Fruit fly (Drosophila melanogaster) whole organism, prepupa: Measurements from ENCODE around the gene CG6928.

Experiments used
- Blimp-1 ChIP-seq: fragments of 200-800 bp; sonication (Bioruptor generic); optimal IDR thresholded peaks from 3 replicates; lab custom pipeline; 2017; ENCODE audit warnings: missing biosample characterization, missing genetic modification characterization, mild to moderate bottlenecking, moderate library complexity, missing genetic modification reagents
- CG10631 ChIP-seq: fragments of 200-800 bp; sonication (Bioruptor generic); optimal IDR thresholded peaks from 2 replicates; lab custom pipeline; 2016; ENCODE audit warnings: missing biosample characterization, missing genetic modification characterization
- CG11294 ChIP-seq: fragments of 200-800 bp; sonication (Bioruptor generic); IDR thresholded peaks from 2 replicates; pipeline ENCODE4 v1.3.6; 2022; ENCODE audit warnings: missing biosample characterization, missing genetic modification characterization
- CG11762 ChIP-seq: fragments of 200-800 bp; sonication (Bioruptor generic); optimal IDR thresholded peaks from 3 replicates; lab custom pipeline; 2016; ENCODE audit warnings: missing biosample characterization, missing genetic modification characterization; ENCODE audit not compliant: insufficient read depth
- CG11902 ChIP-seq: fragments of 200-800 bp; sonication (Bioruptor generic); optimal IDR thresholded peaks from 3 replicates; lab custom pipeline; 2016; ENCODE audit warnings: missing biosample characterization, missing genetic modification characterization
- CG15336 ChIP-seq: fragments of 200-800 bp; sonication (Bioruptor generic); IDR thresholded peaks from 2 replicates; pipeline ENCODE4 v1.3.6; 2022; ENCODE audit warnings: missing biosample characterization, missing genetic modification characterization
- CG1621 ChIP-seq: fragments of 200-800 bp; sonication (Bioruptor generic); optimal IDR thresholded peaks from 3 replicates; lab custom pipeline; 2018; ENCODE audit warnings: missing biosample characterization, mild to moderate bottlenecking, missing genetic modification characterization
- CG3032 ChIP-seq: fragments of 200-800 bp; optimal IDR thresholded peaks from 2 replicates; lab custom pipeline; 2019; ENCODE audit warnings: missing biosample characterization, mild to moderate bottlenecking, missing genetic modification characterization, moderate library complexity
- CG31627 ChIP-seq: fragments of 200-800 bp; sonication (Bioruptor generic); optimal IDR thresholded peaks from 3 replicates; lab custom pipeline; 2016; ENCODE audit warnings: missing biosample characterization, missing genetic modification characterization
- CG32006 ChIP-seq: fragments of 200-800 bp; sonication (Bioruptor generic); optimal IDR thresholded peaks from 3 replicates; lab custom pipeline; 2017; ENCODE audit warnings: missing biosample characterization, mild to moderate bottlenecking, missing genetic modification characterization
- CG34406 ChIP-seq: fragments of 200-800 bp; sonication (Bioruptor generic); optimal IDR thresholded peaks from 3 replicates; lab custom pipeline; 2016; ENCODE audit warnings: missing biosample characterization, missing genetic modification characterization
- CG3919 ChIP-seq: fragments of 200-800 bp; sonication (Bioruptor generic); optimal IDR thresholded peaks from 3 replicates; lab custom pipeline; 2016; ENCODE audit warnings: missing biosample characterization, missing genetic modification characterization
- CG4318 ChIP-seq: fragments of 200-800 bp; sonication (Bioruptor generic); optimal IDR thresholded peaks from 3 replicates; lab custom pipeline; 2017; ENCODE audit warnings: missing biosample characterization, mild to moderate bottlenecking, missing genetic modification characterization
- CG6163 ChIP-seq: fragments of 200-800 bp; sonication (Bioruptor generic); IDR thresholded peaks from 3 replicates; pipeline ENCODE4 v1.3.6; 2022; ENCODE audit warnings: missing biosample characterization, missing genetic modification characterization
- CG6792 ChIP-seq: fragments of 200-800 bp; sonication (Bioruptor generic); optimal IDR thresholded peaks from 3 replicates; lab custom pipeline; 2016; ENCODE audit warnings: missing biosample characterization, missing genetic modification characterization
- CG6808 ChIP-seq: fragments of 200-800 bp; sonication (Bioruptor generic); optimal IDR thresholded peaks from 3 replicates; lab custom pipeline; 2017; ENCODE audit warnings: missing biosample characterization, missing genetic modification characterization, mild to moderate bottlenecking, moderate library complexity, missing genetic modification reagents
- CG6854 ChIP-seq: fragments of 200-800 bp; sonication (Bioruptor generic); optimal IDR thresholded peaks from 2 replicates; lab custom pipeline; 2017; ENCODE audit warnings: missing biosample characterization, mild to moderate bottlenecking, missing genetic modification characterization
- CG7368 ChIP-seq: fragments of 200-800 bp; sonication (Bioruptor generic); optimal IDR thresholded peaks from 3 replicates; lab custom pipeline; 2016; ENCODE audit warnings: missing biosample characterization, missing genetic modification characterization
- CG8119 ChIP-seq: fragments of 200-800 bp; sonication (Bioruptor generic); IDR thresholded peaks from 3 replicates; pipeline ENCODE4 v1.3.6; 2022; ENCODE audit warnings: missing biosample characterization, missing genetic modification characterization
- CG8632 ChIP-seq: fragments of 200-800 bp; sonication (Bioruptor generic); optimal IDR thresholded peaks from 3 replicates; lab custom pipeline; 2016; ENCODE audit warnings: missing biosample characterization, missing genetic modification characterization
- CG9139 ChIP-seq: fragments of 200-800 bp; sonication (Bioruptor generic); optimal IDR thresholded peaks from 3 replicates; lab custom pipeline; 2017; ENCODE audit warnings: missing biosample characterization, mild to moderate bottlenecking, missing genetic modification characterization
- Eip75B ChIP-seq: fragments of 200-800 bp; sonication (Bioruptor generic); optimal IDR thresholded peaks from 3 replicates; lab custom pipeline; 2016; ENCODE audit warnings: missing biosample characterization, missing genetic modification characterization
- Eip78C ChIP-seq: fragments of 200-800 bp; sonication (Bioruptor generic); peaks from one replicate; lab custom pipeline; 2016; ENCODE audit warnings: missing biosample characterization, missing genetic modification characterization
- Eip93F ChIP-seq: fragments of 200-800 bp; sonication (Bioruptor generic); optimal IDR thresholded peaks from 2 replicates; lab custom pipeline; 2016; ENCODE audit warnings: missing biosample characterization, mild to moderate bottlenecking, missing genetic modification characterization
- Ets96B ChIP-seq: fragments of 200-800 bp; optimal IDR thresholded peaks from 2 replicates; lab custom pipeline; 2019; ENCODE audit warnings: missing biosample characterization, mild to moderate bottlenecking, missing genetic modification characterization, moderate library complexity
- Hr38 ChIP-seq: sonication (Bioruptor generic); optimal IDR thresholded peaks from 2 replicates; lab custom pipeline; 2016; ENCODE audit warnings: missing biosample characterization, missing genetic modification characterization
- Hr4 ChIP-seq: fragments of 200-800 bp; sonication (Bioruptor generic); optimal IDR thresholded peaks from 3 replicates; lab custom pipeline; 2016; ENCODE audit warnings: missing biosample characterization, missing genetic modification characterization
- Lpt ChIP-seq: fragments of 200-800 bp; sonication (Bioruptor generic); optimal IDR thresholded peaks from 3 replicates; lab custom pipeline; 2016; ENCODE audit warnings: missing biosample characterization, missing genetic modification characterization
- Met ChIP-seq: fragments of 200-800 bp; sonication (Bioruptor generic); optimal IDR thresholded peaks from 3 replicates; lab custom pipeline; 2016; ENCODE audit warnings: missing biosample characterization, missing genetic modification characterization
- OdsH ChIP-seq: fragments of 200-800 bp; sonication (Bioruptor generic); optimal IDR thresholded peaks from 3 replicates; lab custom pipeline; 2016; ENCODE audit warnings: missing biosample characterization, missing genetic modification characterization
- Sox14 ChIP-seq: fragments of 200-800 bp; sonication (Bioruptor generic); optimal IDR thresholded peaks from 3 replicates; lab custom pipeline; 2016; ENCODE audit warnings: missing biosample characterization, missing genetic modification characterization
- Sox15 ChIP-seq: fragments of 200-800 bp; sonication (Bioruptor generic); optimal IDR thresholded peaks from 3 replicates; lab custom pipeline; 2016; ENCODE audit warnings: missing biosample characterization, missing genetic modification characterization
- achi ChIP-seq: fragments of 200-800 bp; sonication (Bioruptor generic); optimal IDR thresholded peaks from 3 replicates; lab custom pipeline; 2016; ENCODE audit warnings: missing biosample characterization, missing genetic modification characterization
- acj6 ChIP-seq: fragments of 200-800 bp; sonication (Bioruptor generic); optimal IDR thresholded peaks from 3 replicates; lab custom pipeline; 2016; ENCODE audit warnings: missing biosample characterization, missing genetic modification characterization
- cyc ChIP-seq: fragments of 200-800 bp; sonication (Bioruptor generic); optimal IDR thresholded peaks from 3 replicates; lab custom pipeline; 2016; ENCODE audit warnings: missing biosample characterization, missing genetic modification characterization
- dac ChIP-seq: fragments of 200-800 bp; sonication (Bioruptor generic); optimal IDR thresholded peaks from 2 replicates; lab custom pipeline; 2017; ENCODE audit warnings: missing biosample characterization, mild to moderate bottlenecking, missing genetic modification characterization
- dsx ChIP-seq: fragments of 200-800 bp; optimal IDR thresholded peaks from 3 replicates; lab custom pipeline; 2019; ENCODE audit warnings: missing biosample characterization, mild to moderate bottlenecking, missing genetic modification characterization, moderate library complexity; ENCODE audit not compliant: poor library complexity, severe bottlenecking
- eg ChIP-seq: fragments of 200-800 bp; sonication (Bioruptor generic); IDR thresholded peaks from 3 replicates; pipeline ENCODE4 v1.3.6; 2022; ENCODE audit warnings: missing biosample characterization, missing genetic modification characterization
- esn ChIP-seq: fragments of 200-800 bp; sonication (Bioruptor generic); optimal IDR thresholded peaks from 2 replicates; lab custom pipeline; 2016; ENCODE audit warnings: missing biosample characterization, mild to moderate bottlenecking, missing genetic modification characterization, moderate library complexity
- fd59A ChIP-seq: fragments of 200-800 bp; sonication (Bioruptor generic); optimal IDR thresholded peaks from 2 replicates; lab custom pipeline; 2017; ENCODE audit warnings: missing biosample characterization, mild to moderate bottlenecking, missing genetic modification characterization, missing genetic modification reagents
- fd85E ChIP-seq: fragments of 200-800 bp; sonication (Bioruptor generic); optimal IDR thresholded peaks from 3 replicates; lab custom pipeline; 2016; ENCODE audit warnings: missing biosample characterization, missing genetic modification characterization
- fkh ChIP-seq: fragments of 200-800 bp; sonication (Bioruptor generic); optimal IDR thresholded peaks from 3 replicates; lab custom pipeline; 2017; ENCODE audit warnings: missing biosample characterization, mild to moderate bottlenecking, missing genetic modification characterization, moderate library complexity
- lz ChIP-seq: fragments of 200-800 bp; sonication (Bioruptor generic); optimal IDR thresholded peaks from 3 replicates; lab custom pipeline; 2016; ENCODE audit warnings: missing biosample characterization, missing genetic modification characterization
- net ChIP-seq: fragments of 200-800 bp; sonication (Bioruptor generic); optimal IDR thresholded peaks from 3 replicates; lab custom pipeline; 2016; ENCODE audit warnings: missing biosample characterization, missing genetic modification characterization
- pdm3 ChIP-seq: fragments of 200-800 bp; sonication (Bioruptor generic); optimal IDR thresholded peaks from 3 replicates; lab custom pipeline; 2016; ENCODE audit warnings: missing biosample characterization, missing genetic modification characterization
- salr ChIP-seq, 2 experiments: fragments of 200-800 bp; sonication (Bioruptor generic); optimal IDR thresholded peaks; 3 replicates each; lab custom pipeline; 2016 to 2018; ENCODE audit warnings: missing biosample characterization in 2 of 2, missing genetic modification characterization in 2 of 2, mild to moderate bottlenecking in 1 of 2
- spab ChIP-seq: fragments of 200-800 bp; sonication (Bioruptor generic); optimal IDR thresholded peaks from 2 replicates; lab custom pipeline; 2017; ENCODE audit warnings: missing biosample characterization, mild to moderate bottlenecking, missing genetic modification characterization, missing genetic modification reagents
- ss ChIP-seq, 2 experiments: fragments of 200-800 bp; sonication (Bioruptor generic); optimal IDR thresholded peaks; 2 replicates in 1 of 2; 3 replicates in 1 of 2; lab custom pipeline; 2017 to 2018; ENCODE audit warnings: mild to moderate bottlenecking in 2 of 2, missing biosample characterization in 2 of 2, missing genetic modification characterization in 2 of 2, moderate library complexity in 1 of 2
- svp ChIP-seq: fragments of 200-800 bp; sonication (Bioruptor generic); peaks from one replicate; lab custom pipeline; 2016; ENCODE audit warnings: missing biosample characterization, missing genetic modification characterization
- topi ChIP-seq: fragments of 200-800 bp; sonication (Bioruptor generic); optimal IDR thresholded peaks from 3 replicates; lab custom pipeline; 2016; ENCODE audit warnings: missing biosample characterization, missing genetic modification characterization
- vri ChIP-seq: fragments of 200-800 bp; sonication (Bioruptor generic); optimal IDR thresholded peaks from 3 replicates; lab custom pipeline; 2016; ENCODE audit warnings: missing biosample characterization, mild to moderate bottlenecking, missing genetic modification characterization

Gene CG6928

DNA sequence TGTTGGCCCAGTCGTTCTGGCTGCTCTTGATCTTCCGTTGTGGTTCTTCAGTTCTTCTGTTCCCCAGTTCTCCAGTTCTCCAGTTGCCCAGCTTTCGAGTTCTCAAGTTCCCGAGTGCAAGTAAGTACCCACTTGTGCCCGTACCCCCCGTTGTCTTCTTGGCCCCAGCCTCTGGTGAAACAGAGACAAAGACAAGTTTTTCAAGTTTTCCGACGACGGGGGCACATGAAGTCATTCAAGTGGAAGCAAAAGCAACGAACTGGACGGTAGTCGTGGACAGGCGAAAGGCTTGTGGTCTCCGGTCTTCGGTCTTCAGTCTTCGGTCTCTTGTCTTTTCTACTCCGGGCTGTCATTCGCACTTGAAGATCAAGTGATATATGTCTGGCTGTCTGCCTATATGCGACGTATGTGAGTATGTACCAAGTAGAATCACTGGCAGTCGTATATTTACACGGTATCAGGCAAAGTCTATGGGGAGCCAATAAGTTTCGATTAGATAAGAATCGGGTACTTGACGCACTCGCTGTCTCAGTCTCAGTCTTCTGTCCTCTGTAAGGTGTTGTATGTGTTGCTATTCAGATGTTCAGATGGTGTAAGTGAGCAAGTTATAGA, 37.5 kb downstream of the CG6928 start:
- peak; percentile 1 for TF ChIP-seq CG34406
- TF ChIP-seq fd59A (GFP tag; lab: Kevin White, UChicago), result no peak
- TF ChIP-seq acj6 (GFP tag; lab: Kevin White, UChicago), result no peak
- TF ChIP-seq esn (GFP tag; lab: Kevin White, UChicago), result peak; percentile 25
- no peak for TF ChIP-seq OdsH (GFP tag; lab: Kevin White, UChicago)
- TF ChIP-seq CG8119 (GFP tag; lab: Robert Waterston, UW), result 0 out of 3 replicates have a peak, but pooled peaks have one; percentile 37
- TF ChIP-seq Hr4 (GFP tag; lab: Kevin White, UChicago), result peak; percentile 10
- peak; percentile 27; the same call in 1 of the 3 replicates for TF ChIP-seq CG6163 (GFP tag; lab: Robert Waterston, UW)
- TF ChIP-seq CG11762, result peak; percentile 13
- TF ChIP-seq CG8632 (GFP tag; lab: Kevin White, UChicago), result no peak
- no peak for TF ChIP-seq CG10631 (GFP tag; lab: Kevin White, UChicago)
- peak; percentile 14 for TF ChIP-seq CG32006
- no peak for TF ChIP-seq vri (GFP tag; lab: Kevin White, UChicago)
- no peak for TF ChIP-seq pdm3 (GFP tag; lab: Kevin White, UChicago)
- TF ChIP-seq CG11902 (GFP tag; lab: Kevin White, UChicago), result no peak
- TF ChIP-seq ss (GFP tag; optimal IDR thresholded peaks at IDR 0.05; lab: Kevin White, UChicago), result peak; percentile 78 to 79
- no peak for TF ChIP-seq CG11294
- peak; percentile 46; the same call in 1 of the 2 replicates for TF ChIP-seq CG15336 (GFP tag; lab: Robert Waterston, UW)
- peak; percentile 48 for TF ChIP-seq Eip75B (GFP tag; lab: Kevin White, UChicago)
- TF ChIP-seq fkh (GFP tag; lab: Kevin White, UChicago), result no peak
- no peak for TF ChIP-seq Ets96B (tag; lab: Kevin White, UChicago)
- TF ChIP-seq Eip93F (GFP tag; lab: Kevin White, UChicago), result no peak
- no peak for TF ChIP-seq svp (GFP tag; lab: Kevin White, UChicago)
- TF ChIP-seq CG1621 (tag; lab: Kevin White, UChicago), result peak; percentile 78
- TF ChIP-seq topi (GFP tag; lab: Kevin White, UChicago), result no peak
- TF ChIP-seq achi (GFP tag; lab: Kevin White, UChicago), result peak; percentile 38
- TF ChIP-seq fd85E (GFP tag; lab: Kevin White, UChicago), result no peak
- TF ChIP-seq CG3919 (GFP tag; lab: Kevin White, UChicago), result no peak
- TF ChIP-seq Met (GFP tag; lab: Kevin White, UChicago), result no peak
- peak in 1 of 2 experiments; percentile 12 for TF ChIP-seq salr (GFP tag; optimal IDR thresholded peaks at IDR 0.05; lab: Kevin White, UChicago)
- TF ChIP-seq dsx, result peak; percentile 68
- TF ChIP-seq CG3032, result no peak
- peak; percentile 49 for TF ChIP-seq Eip78C
- TF ChIP-seq CG6792 (GFP tag; lab: Kevin White, UChicago), result no peak
- peak; percentile 14 for TF ChIP-seq spab
- no peak for TF ChIP-seq CG4318 (GFP tag; lab: Kevin White, UChicago)
- TF ChIP-seq dac (GFP tag; lab: Kevin White, UChicago), result no peak
- peak; percentile 12 for TF ChIP-seq Blimp-1 (GFP tag; lab: Kevin White, UChicago)
- TF ChIP-seq Sox15 (GFP tag; lab: Kevin White, UChicago), result no peak
- TF ChIP-seq CG9139, result peak; percentile 33
- TF ChIP-seq CG7368 (GFP tag; lab: Kevin White, UChicago), result peak; percentile 25
- no peak for TF ChIP-seq Hr38
- TF ChIP-seq CG6854, result peak; percentile 33
- TF ChIP-seq eg, result peak; percentile 19; the same call in 1 of the 3 replicates
- TF ChIP-seq lz, result no peak
- no peak for TF ChIP-seq net (GFP tag; lab: Kevin White, UChicago)
- peak; percentile 51 for TF ChIP-seq CG6808 (GFP tag; lab: Kevin White, UChicago)
- no peak for TF ChIP-seq cyc (GFP tag; lab: Kevin White, UChicago)
- TF ChIP-seq Lpt (GFP tag; lab: Kevin White, UChicago), result peak; percentile 63
- no peak for TF ChIP-seq CG31627 (GFP tag; lab: Kevin White, UChicago)
- TF ChIP-seq Sox14 (GFP tag; lab: Kevin White, UChicago), result peak; percentile 76
